Worm (Caenorhabditis elegans): ENCODE measurements around the gene sru-21.
"Not testable (repeated sequence)": the region's sequence is repeated elsewhere in the genome, so short reads cannot be mapped to it uniquely, and the experiment has no call there.

DNA sequence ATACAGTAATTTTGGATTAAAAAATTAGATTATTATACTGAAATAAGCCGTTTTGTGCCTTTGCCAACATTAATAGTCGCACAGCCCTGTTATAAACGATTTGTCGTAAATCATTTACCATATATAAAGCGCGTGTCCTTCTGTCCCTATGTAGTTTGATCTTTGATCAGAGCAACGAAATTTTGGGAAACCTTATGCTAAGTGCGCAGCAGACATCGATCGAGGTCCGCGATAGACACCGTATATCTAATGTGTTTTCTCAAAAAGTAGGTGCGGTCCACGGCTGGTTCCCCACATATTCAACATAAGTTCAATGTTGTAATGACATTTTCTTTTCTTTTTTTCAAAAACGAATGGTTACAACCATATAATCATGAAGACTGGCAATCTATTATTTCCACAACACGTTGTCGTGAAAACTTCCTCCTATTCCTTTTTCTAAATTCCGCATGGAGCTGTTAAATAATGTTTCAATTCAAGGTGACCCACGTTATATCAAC, 38.0 kb upstream of the sru-21 start, which contains the start of gene sru-9:
- TF ChIP-seq ceh-20 (GFP tag; IDR thresholded peaks at IDR 0.05); zfp-2 (tag; optimal IDR thresholded peaks at IDR 0.05); madf-5 (GFP tag; IDR thresholded peaks at IDR 0.05); hlh-30 (tag; optimal IDR thresholded peaks at IDR 0.05; ENCODE audit: insufficient read depth); dve-1 (tag; optimal IDR thresholded peaks at IDR 0.05; ENCODE audit: insufficient read depth); mes-2 (tag; optimal IDR thresholded peaks at IDR 0.05; ENCODE audit: poor library complexity, severe bottlenecking); Y105C5A.15 (GFP tag; IDR thresholded peaks at IDR 0.05); zfp-3 (GFP tag; conservative IDR thresholded peaks at IDR 0.05); nhr-11 (tag; optimal IDR thresholded peaks at IDR 0.05); nhr-25 (tag; optimal IDR thresholded peaks at IDR 0.05; ENCODE audit: borderline replicate concordance, insufficient read depth); ama-1 (optimal IDR thresholded peaks at IDR 0.05); lin-29 (GFP tag; IDR thresholded peaks at IDR 0.05); ZK337.2 (GFP tag; IDR thresholded peaks at IDR 0.05): not testable (repeated sequence)
